Fruit fly (Drosophila melanogaster) whole organism, embryonic: ENCODE results near the gene CG33666.

Experiments used
- ATbp ChIP-seq: fragments of 200-800 bp; sonication (Bioruptor generic); optimal IDR thresholded peaks from 2 replicates; lab custom pipeline; 2017; ENCODE audit warnings: missing biosample characterization, mild to moderate bottlenecking, missing genetic modification characterization, missing genetic modification reagents
- Asciz ChIP-seq: fragments of 200-800 bp; sonication (Bioruptor generic); optimal IDR thresholded peaks from 2 replicates; lab custom pipeline; 2017; ENCODE audit warnings: missing biosample characterization, mild to moderate bottlenecking, missing genetic modification characterization, missing genetic modification reagents
- CG10147 ChIP-seq: fragments of 200-800 bp; sonication (Bioruptor generic); optimal IDR thresholded peaks from 2 replicates; lab custom pipeline; 2019; ENCODE audit warnings: missing biosample characterization, mild to moderate bottlenecking, missing genetic modification characterization, moderate library complexity
- CG11085 ChIP-seq: fragments of 200-800 bp; sonication (Bioruptor generic); IDR thresholded peaks from 2 replicates; pipeline ENCODE4 v1.3.6; 2022; ENCODE audit warnings: missing biosample characterization, missing genetic modification characterization
- CG11247 ChIP-seq: fragments of 200-800 bp; sonication (Bioruptor generic); IDR thresholded peaks from 2 replicates; pipeline ENCODE4 v1.3.6; 2022; ENCODE audit warnings: missing biosample characterization, missing genetic modification characterization
- CG1233 ChIP-seq: fragments of 200-800 bp; sonication (Bioruptor generic); optimal IDR thresholded peaks from 4 replicates; lab custom pipeline; 2018; ENCODE audit warnings: missing biosample characterization, mild to moderate bottlenecking, missing genetic modification characterization
- CG12769 ChIP-seq: fragments of 200-800 bp; sonication (Bioruptor generic); optimal IDR thresholded peaks from 2 replicates; lab custom pipeline; 2019; ENCODE audit warnings: missing biosample characterization, mild to moderate bottlenecking, missing genetic modification characterization, moderate library complexity
- CG14710 ChIP-seq: fragments of 200-800 bp; sonication (Bioruptor generic); optimal IDR thresholded peaks from 3 replicates; lab custom pipeline; 2019; ENCODE audit warnings: missing biosample characterization, mild to moderate bottlenecking, missing genetic modification characterization, moderate library complexity
- CG15269 ChIP-seq: fragments of 200-800 bp; sonication (Bioruptor generic); optimal IDR thresholded peaks from 2 replicates; lab custom pipeline; 2018; ENCODE audit warnings: missing biosample characterization, mild to moderate bottlenecking, missing genetic modification characterization, moderate library complexity
- CG15479 ChIP-seq: fragments of 200-800 bp; sonication (Bioruptor generic); optimal IDR thresholded peaks from 3 replicates; lab custom pipeline; 2019; ENCODE audit warnings: missing biosample characterization, mild to moderate bottlenecking, missing genetic modification characterization, moderate library complexity
- CG32532 ChIP-seq: fragments of 200-800 bp; sonication (Bioruptor generic); IDR thresholded peaks from 2 replicates; pipeline ENCODE4 v1.3.6; 2022; ENCODE audit warnings: missing biosample characterization, missing genetic modification characterization
- CG4404 ChIP-seq: fragments of 200-800 bp; sonication (Bioruptor generic); IDR thresholded peaks from 2 replicates; pipeline ENCODE4 v1.3.6; 2022; ENCODE audit warnings: missing biosample characterization, missing genetic modification characterization
- CG6683 ChIP-seq: fragments of 200-800 bp; sonication (Bioruptor generic); optimal IDR thresholded peaks from 2 replicates; lab custom pipeline; 2017; ENCODE audit warnings: missing biosample characterization, mild to moderate bottlenecking, missing genetic modification characterization, missing genetic modification reagents
- CG7786 ChIP-seq: fragments of 200-800 bp; sonication (Bioruptor generic); optimal IDR thresholded peaks from 2 replicates; lab custom pipeline; 2016; ENCODE audit warnings: missing biosample characterization, missing genetic modification characterization
- CG9932 ChIP-seq: fragments of 200-800 bp; sonication (Bioruptor generic); IDR thresholded peaks from 2 replicates; pipeline ENCODE4 v1.3.6; 2022; ENCODE audit warnings: missing biosample characterization, missing genetic modification characterization
- D ChIP-seq, 2 experiments: fragments of 200-800 bp in 1 of 2; fragments of >200 bp in 1 of 2; sonication (Bioruptor generic) in 1 of 2; optimal IDR thresholded peaks; 2 replicates in 1 of 2; 3 replicates in 1 of 2; lab custom pipeline; 2017; ENCODE audit warnings: mild to moderate bottlenecking in 1 of 2, missing biosample characterization in 1 of 2, missing genetic modification characterization in 1 of 2, missing genetic modification reagents in 1 of 2
- D19B ChIP-seq: fragments of 200-800 bp; sonication (Bioruptor generic); optimal IDR thresholded peaks from 2 replicates; lab custom pipeline; 2017; ENCODE audit warnings: missing biosample characterization, mild to moderate bottlenecking, missing genetic modification characterization
- Dad ChIP-seq: fragments of 200-800 bp; sonication (Bioruptor generic); optimal IDR thresholded peaks from 3 replicates; lab custom pipeline; 2016; ENCODE audit warnings: missing biosample characterization, missing genetic modification characterization
- Doc2 ChIP-seq: fragments of 200-800 bp; sonication (Bioruptor generic); IDR thresholded peaks from 2 replicates; pipeline ENCODE4 v1.3.6; 2022; ENCODE audit warnings: missing biosample characterization, missing genetic modification characterization
- Gsc ChIP-seq: fragments of 200-800 bp; sonication (Bioruptor generic); IDR thresholded peaks from 2 replicates; pipeline ENCODE4 v1.3.6; 2022; ENCODE audit warnings: missing biosample characterization, missing genetic modification characterization
- Hmr ChIP-seq: fragments of 200-800 bp; sonication (Bioruptor generic); optimal IDR thresholded peaks from 3 replicates; lab custom pipeline; 2017; ENCODE audit warnings: mild to moderate bottlenecking, missing biosample characterization, missing genetic modification reagents, missing genetic modification characterization
- Lim3 ChIP-seq: fragments of 200-800 bp; sonication (Bioruptor generic); IDR thresholded peaks from 2 replicates; pipeline ENCODE4 v1.3.6; 2022; ENCODE audit warnings: missing biosample characterization, missing genetic modification characterization
- NC2α ChIP-seq: fragments of 200-800 bp; sonication (Bioruptor generic); optimal IDR thresholded peaks from 2 replicates; lab custom pipeline; 2016; ENCODE audit warnings: missing biosample characterization, missing genetic modification characterization
- Nf-YA ChIP-seq: fragments of 200-800 bp; sonication (Bioruptor generic); IDR thresholded peaks from 2 replicates; pipeline ENCODE4 v1.3.6; 2022; ENCODE audit warnings: missing biosample characterization, missing genetic modification characterization
- Oli ChIP-seq: fragments of 200-800 bp; sonication (Bioruptor generic); optimal IDR thresholded peaks from 2 replicates; lab custom pipeline; 2018; ENCODE audit warnings: missing biosample characterization, mild to moderate bottlenecking, missing genetic modification characterization, moderate library complexity
- Optix ChIP-seq: fragments of 200-800 bp; sonication (Bioruptor generic); IDR thresholded peaks from 3 replicates; pipeline ENCODE4 v1.3.6; 2022; ENCODE audit warnings: missing biosample characterization, missing genetic modification characterization
- Ravus ChIP-seq: fragments of 200-800 bp; sonication (Bioruptor generic); IDR thresholded peaks from 2 replicates; pipeline ENCODE4 v1.3.6; 2022; ENCODE audit warnings: missing biosample characterization, missing genetic modification characterization
- Rx ChIP-seq: fragments of 200-800 bp; sonication (Bioruptor generic); IDR thresholded peaks from 2 replicates; pipeline ENCODE4 v1.3.6; 2022; ENCODE audit warnings: missing biosample characterization, missing genetic modification characterization
- Sin3A ChIP-seq: fragments of >200 bp; optimal IDR thresholded peaks from 2 replicates; lab custom pipeline; 2018
- Ssrp ChIP-seq: fragments of 200-800 bp; sonication (Bioruptor generic); optimal IDR thresholded peaks from 2 replicates; lab custom pipeline; 2018; ENCODE audit warnings: missing biosample characterization, mild to moderate bottlenecking, missing genetic modification characterization, moderate library complexity
- ase ChIP-seq: fragments of 200-800 bp; sonication (Bioruptor generic); IDR thresholded peaks from 3 replicates; pipeline ENCODE4 v1.3.6; 2022; ENCODE audit warnings: missing biosample characterization, missing genetic modification characterization
- bab2 ChIP-seq: fragments of 200-800 bp; sonication (Bioruptor generic); optimal IDR thresholded peaks from 2 replicates; lab custom pipeline; 2016; ENCODE audit warnings: missing biosample characterization, missing genetic modification characterization
- caup ChIP-seq: fragments of 200-800 bp; sonication (Bioruptor generic); optimal IDR thresholded peaks from 3 replicates; lab custom pipeline; 2017; ENCODE audit warnings: missing biosample characterization, mild to moderate bottlenecking, missing genetic modification characterization, moderate library complexity; ENCODE audit not compliant: severe bottlenecking
- danr ChIP-seq: fragments of 200-800 bp; sonication (Bioruptor generic); IDR thresholded peaks from 2 replicates; pipeline ENCODE4 v1.3.6; 2022; ENCODE audit warnings: missing biosample characterization, missing genetic modification characterization
- exex ChIP-seq: fragments of 200-800 bp; sonication (Bioruptor generic); optimal IDR thresholded peaks from 4 replicates; lab custom pipeline; 2018; ENCODE audit warnings: missing biosample characterization, mild to moderate bottlenecking, missing genetic modification characterization, moderate library complexity
- fd64A ChIP-seq: fragments of 200-800 bp; sonication (Bioruptor generic); optimal IDR thresholded peaks from 3 replicates; lab custom pipeline; 2018; ENCODE audit warnings: missing biosample characterization, mild to moderate bottlenecking, missing genetic modification characterization
- gce ChIP-seq: fragments of 200-800 bp; sonication (Bioruptor generic); IDR thresholded peaks from 3 replicates; pipeline ENCODE4 v1.3.6; 2022; ENCODE audit warnings: missing biosample characterization, missing genetic modification characterization
- ham ChIP-seq: fragments of 200-800 bp; sonication (Bioruptor generic); IDR thresholded peaks from 2 replicates; pipeline ENCODE4 v1.3.6; 2022; ENCODE audit warnings: missing biosample characterization, missing genetic modification characterization
- klu ChIP-seq: fragments of 200-800 bp; sonication (Bioruptor generic); IDR thresholded peaks from 2 replicates; pipeline ENCODE4 v1.3.6; 2022; ENCODE audit warnings: missing biosample characterization, missing genetic modification characterization
- lbe ChIP-seq: fragments of 200-800 bp; sonication (Bioruptor generic); optimal IDR thresholded peaks from 2 replicates; lab custom pipeline; 2016; ENCODE audit warnings: missing biosample characterization, mild to moderate bottlenecking, missing genetic modification characterization
- nau ChIP-seq: fragments of 200-800 bp; sonication (Bioruptor generic); optimal IDR thresholded peaks from 3 replicates; lab custom pipeline; 2017; ENCODE audit warnings: missing biosample characterization, mild to moderate bottlenecking, missing genetic modification characterization, missing genetic modification reagents
- nmo ChIP-seq: fragments of 200-800 bp; sonication (Bioruptor generic); optimal IDR thresholded peaks from 2 replicates; lab custom pipeline; 2018; ENCODE audit warnings: missing biosample characterization, mild to moderate bottlenecking, missing genetic modification characterization, moderate library complexity
- otp ChIP-seq: fragments of 200-800 bp; sonication (Bioruptor generic); IDR thresholded peaks from 3 replicates; pipeline ENCODE4, ENCODE4 v1.3.6; 2022; ENCODE audit warnings: missing biosample characterization, missing genetic modification characterization
- ro ChIP-seq: fragments of 200-800 bp; sonication (Bioruptor generic); IDR thresholded peaks from 2 replicates; pipeline ENCODE4 v1.3.6; 2022; ENCODE audit warnings: missing biosample characterization, missing genetic modification characterization
- row ChIP-seq: fragments of 200-800 bp; sonication (Bioruptor generic); IDR thresholded peaks from 3 replicates; pipeline ENCODE4 v1.3.6; 2022; ENCODE audit warnings: missing biosample characterization, missing genetic modification characterization
- sc ChIP-seq, 3 experiments: fragments of >200 bp in 2 of 3; fragments of 200-800 bp in 1 of 3; sonication (Bioruptor generic) in 1 of 3; optimal IDR thresholded peaks; 2 replicates in 2 of 3; 3 replicates in 1 of 3; lab custom pipeline; 2017; ENCODE audit warnings: mild to moderate bottlenecking in 1 of 3, missing biosample characterization in 1 of 3, missing genetic modification characterization in 1 of 3, missing genetic modification reagents in 1 of 3
- sens ChIP-seq: fragments of 200-800 bp; sonication (Bioruptor generic); peaks from one replicate; lab custom pipeline; 2016; ENCODE audit warnings: missing biosample characterization, missing genetic modification characterization
- sna ChIP-seq: fragments of 200-800 bp; sonication (Bioruptor generic); IDR thresholded peaks from 2 replicates; pipeline ENCODE4 v1.3.6; 2022; ENCODE audit warnings: missing biosample characterization, missing genetic modification characterization; ENCODE audit not compliant: partially characterized antibody
- so ChIP-seq: fragments of 200-800 bp; sonication (Bioruptor generic); IDR thresholded peaks from 3 replicates; pipeline ENCODE4 v1.3.6; 2022; ENCODE audit warnings: missing biosample characterization, missing genetic modification characterization

The CG33666 gene

dm6 chrX:6439495-6439894 is 37.3 kb downstream of the CG33666 start (continued):
- peak; percentile 19; the same call in 1 of the 2 replicates for TF ChIP-seq klu
- no peak for TF ChIP-seq exex (tag; lab: Kevin White, UChicago)
- TF ChIP-seq Oli (tag; lab: Kevin White, UChicago), result peak; percentile 1
- TF ChIP-seq nau (GFP tag; lab: Kevin White, UChicago), result no peak
- TF ChIP-seq so (GFP tag; lab: Robert Waterston, UW), result peak; percentile 59; the same call in 1 of the 3 replicates
- peak; percentile 50; the same call in 1 of the 3 replicates for TF ChIP-seq otp
- no peak for TF ChIP-seq Dad (GFP tag; lab: Kevin White, UChicago)
- TF ChIP-seq Hmr (GFP tag; lab: Kevin White, UChicago), result peak; percentile 56
- TF ChIP-seq ase, result peak; percentile 47; the same call in 1 of the 3 replicates
- TF ChIP-seq Rx (GFP tag; lab: Robert Waterston, UW), result peak; percentile 41; the same call in 1 of the 2 replicates
- TF ChIP-seq CG10147 (GFP tag; lab: Kevin White, UChicago), result peak; percentile 21
- TF ChIP-seq CG12769 (tag; lab: Kevin White, UChicago), result peak; percentile 27
- TF ChIP-seq gce (GFP tag; lab: Robert Waterston, UW), result 0 out of 3 replicates have a peak, but pooled peaks have one; percentile 27
- TF ChIP-seq CG7786 (GFP tag; lab: Kevin White, UChicago), result no peak
- TF ChIP-seq ham (GFP tag; lab: Robert Waterston, UW), result no peak
- peak; percentile 5 for TF ChIP-seq Asciz
- no peak for TF ChIP-seq Sin3A
- TF ChIP-seq Ssrp (tag; lab: Kevin White, UChicago), result no peak
- TF ChIP-seq bab2, result no peak
- TF ChIP-seq ro (GFP tag; lab: Robert Waterston, UW), result 0 out of 2 replicates have a peak, but pooled peaks have one; percentile 7
- peak; percentile 45 for TF ChIP-seq caup (GFP tag; lab: Kevin White, UChicago)
- peak; percentile 1 for TF ChIP-seq ATbp (GFP tag; lab: Kevin White, UChicago)
- peak; percentile 71 for TF ChIP-seq row
- TF ChIP-seq nmo (GFP tag; lab: Kevin White, UChicago), result peak; percentile 9
- TF ChIP-seq Ravus (GFP tag; lab: Robert Waterston, UW), result peak; percentile 8; the same call in 1 of the 2 replicates
- 0 out of 2 replicates have a peak, but pooled peaks have one; percentile 25 for TF ChIP-seq danr (GFP tag; lab: Robert Waterston, UW)
- peak; percentile 9 for TF ChIP-seq CG1233 (GFP tag; lab: Kevin White, UChicago)
- peak; percentile 14 for TF ChIP-seq CG15269 (tag; lab: Kevin White, UChicago)
- no peak for TF ChIP-seq D (optimal IDR thresholded peaks at IDR 0.05; lab: Kevin White, UChicago)
- no peak for TF ChIP-seq D (GFP tag; optimal IDR thresholded peaks at IDR 0.05; lab: Kevin White, UChicago)
- 0 out of 2 replicates have a peak, but pooled peaks have one; percentile 41 for TF ChIP-seq CG11085 (GFP tag; lab: Robert Waterston, UW)
- no peak for TF ChIP-seq CG15479
- TF ChIP-seq fd64A (GFP tag; lab: Kevin White, UChicago), result no peak
- TF ChIP-seq NC2α (GFP tag; lab: Kevin White, UChicago), result no peak
- peak; percentile 65; the same call in 1 of the 2 replicates for TF ChIP-seq CG11247
- TF ChIP-seq lbe (GFP tag; lab: Kevin White, UChicago), result no peak
- TF ChIP-seq CG6683 (GFP tag; lab: Kevin White, UChicago), result peak; percentile 35
- peak; percentile 47; the same call in 1 of the 3 replicates for TF ChIP-seq Optix (GFP tag; lab: Robert Waterston, UW)
- TF ChIP-seq CG32532, result peak; percentile 61
- no peak for TF ChIP-seq Doc2
- TF ChIP-seq sna (GFP tag; lab: Robert Waterston, UW), result no peak
- TF ChIP-seq Nf-YA (GFP tag; lab: Robert Waterston, UW), result peak; percentile 66
- TF ChIP-seq CG9932 (GFP tag; lab: Robert Waterston, UW), result peak; percentile 71
- peak; percentile 46; the same call in 1 of the 2 replicates for TF ChIP-seq CG4404
- peak; percentile 37; the same call in 1 of the 2 replicates for TF ChIP-seq Lim3
- TF ChIP-seq sc (optimal IDR thresholded peaks at IDR 0.05; lab: Kevin White, UChicago), result no peak
- no peak for TF ChIP-seq sc (GFP tag; optimal IDR thresholded peaks at IDR 0.05; lab: Kevin White, UChicago)
- TF ChIP-seq CG14710, result no peak
- peak; percentile 39 for TF ChIP-seq sens
- 0 out of 2 replicates have a peak, but pooled peaks have one; percentile 25 for TF ChIP-seq Gsc (GFP tag; lab: Robert Waterston, UW)
- peak; percentile 15 for TF ChIP-seq D19B (GFP tag; lab: Kevin White, UChicago)
